Fruit fly (Drosophila melanogaster) whole organism, embryonic: ENCODE results near the gene Chro.

Experiments used
- Atf6 ChIP-seq: fragments of 200-800 bp; sonication (Bioruptor generic); IDR thresholded peaks from 2 replicates; pipeline ENCODE4 v1.3.6; 2022; ENCODE audit warnings: missing biosample characterization, missing genetic modification characterization
- Bdp1 ChIP-seq: fragments of 200-800 bp; sonication (Bioruptor generic); optimal IDR thresholded peaks from 3 replicates; lab custom pipeline; 2016; ENCODE audit warnings: missing biosample characterization, missing genetic modification characterization
- CG11085 ChIP-seq: fragments of 200-800 bp; sonication (Bioruptor generic); IDR thresholded peaks from 2 replicates; pipeline ENCODE4 v1.3.6; 2022; ENCODE audit warnings: missing biosample characterization, missing genetic modification characterization
- CG11456 ChIP-seq: fragments of 200-800 bp; sonication (Bioruptor generic); IDR thresholded peaks from 3 replicates; pipeline ENCODE4 v1.3.6; 2022; ENCODE audit warnings: missing biosample characterization, missing genetic modification characterization
- CG12391 ChIP-seq: fragments of 200-800 bp; sonication (Bioruptor generic); optimal IDR thresholded peaks from 3 replicates; lab custom pipeline; 2018; ENCODE audit warnings: missing biosample characterization, mild to moderate bottlenecking, missing genetic modification characterization, moderate library complexity
- CG15011 ChIP-seq: fragments of 200-800 bp; sonication (Bioruptor generic); optimal IDR thresholded peaks from 3 replicates; lab custom pipeline; 2018; ENCODE audit warnings: missing biosample characterization, mild to moderate bottlenecking, missing genetic modification characterization
- CG1603 ChIP-seq: fragments of 200-800 bp; sonication (Bioruptor generic); optimal IDR thresholded peaks from 2 replicates; lab custom pipeline; 2019; ENCODE audit warnings: missing biosample characterization, mild to moderate bottlenecking, missing genetic modification characterization, moderate library complexity
- CG18011 ChIP-seq: fragments of 200-800 bp; sonication (Bioruptor generic); optimal IDR thresholded peaks from 2 replicates; lab custom pipeline; 2017; ENCODE audit warnings: missing biosample characterization, missing genetic modification characterization, mild to moderate bottlenecking, moderate library complexity, missing genotype
- CG31365 ChIP-seq: fragments of 200-800 bp; sonication (Bioruptor generic); optimal IDR thresholded peaks from 2 replicates; lab custom pipeline; 2018; ENCODE audit warnings: missing biosample characterization, mild to moderate bottlenecking, missing genetic modification characterization
- CG4707 ChIP-seq: fragments of 200-800 bp; sonication (Bioruptor generic); optimal IDR thresholded peaks from 2 replicates; lab custom pipeline; 2018; ENCODE audit warnings: missing biosample characterization, mild to moderate bottlenecking, missing genetic modification characterization, moderate library complexity
- CG6854 ChIP-seq: fragments of 200-800 bp; sonication (Bioruptor generic); optimal IDR thresholded peaks from 3 replicates; lab custom pipeline; 2017; ENCODE audit warnings: missing biosample characterization, mild to moderate bottlenecking, missing genetic modification characterization
- CG8281 ChIP-seq: fragments of 200-800 bp; sonication (Bioruptor generic); optimal IDR thresholded peaks from 2 replicates; lab custom pipeline; 2018; ENCODE audit warnings: missing biosample characterization, mild to moderate bottlenecking, missing genetic modification characterization, moderate library complexity
- CG8290 ChIP-seq, 3 experiments: fragments of 200-800 bp; sonication (Bioruptor generic); optimal IDR thresholded peaks; 2 replicates each; lab custom pipeline; 2016 to 2019; ENCODE audit warnings: missing biosample characterization in 3 of 3, missing genetic modification characterization in 3 of 3, mild to moderate bottlenecking in 2 of 3, moderate library complexity in 1 of 3
- CG8944 ChIP-seq: fragments of 200-800 bp; sonication (Bioruptor generic); optimal IDR thresholded peaks from 3 replicates; lab custom pipeline; 2016; ENCODE audit warnings: missing biosample characterization, missing genetic modification characterization
- Dip3 ChIP-seq: fragments of 200-800 bp; sonication (Bioruptor generic); optimal IDR thresholded peaks from 3 replicates; lab custom pipeline; 2016; ENCODE audit warnings: missing biosample characterization, missing genetic modification characterization
- Dref ChIP-seq: fragments of 200-800 bp; sonication (Bioruptor generic); IDR thresholded peaks from 2 replicates; pipeline ENCODE4 v1.3.6; 2022; ENCODE audit warnings: missing biosample characterization, missing genetic modification characterization
- Ets97D ChIP-seq: fragments of 200-800 bp; sonication (Bioruptor generic); optimal IDR thresholded peaks from 3 replicates; lab custom pipeline; 2016; ENCODE audit warnings: missing biosample characterization, missing genetic modification characterization
- Hr39 ChIP-seq: fragments of >200 bp; optimal IDR thresholded peaks from 2 replicates; lab custom pipeline; 2017
- Lhr ChIP-seq: fragments of 200-800 bp; sonication (Bioruptor generic); optimal IDR thresholded peaks from 3 replicates; lab custom pipeline; 2017; ENCODE audit warnings: mild to moderate bottlenecking, missing biosample characterization, missing genetic modification reagents, missing genetic modification characterization
- MBD-R2 ChIP-seq: fragments of 200-800 bp; sonication (Bioruptor generic); IDR thresholded peaks from 2 replicates; pipeline ENCODE4 v1.3.6; 2022; ENCODE audit warnings: missing biosample characterization, missing genetic modification characterization
- NFAT ChIP-seq: fragments of 200-800 bp; sonication (Bioruptor generic); IDR thresholded peaks from 2 replicates; pipeline ENCODE4 v1.3.6; 2022; ENCODE audit warnings: missing biosample characterization, missing genetic modification characterization
- Opbp ChIP-seq: fragments of 200-800 bp; sonication (Bioruptor generic); IDR thresholded peaks from 3 replicates; pipeline ENCODE4 v1.3.6; 2022; ENCODE audit warnings: missing biosample characterization, missing genetic modification characterization; ENCODE audit not compliant: partially characterized antibody
- Optix ChIP-seq: fragments of 200-800 bp; sonication (Bioruptor generic); IDR thresholded peaks from 3 replicates; pipeline ENCODE4 v1.3.6; 2022; ENCODE audit warnings: missing biosample characterization, missing genetic modification characterization
- Ptx1 ChIP-seq: fragments of 200-800 bp; sonication (Bioruptor generic); IDR thresholded peaks from 2 replicates; pipeline ENCODE4 v1.3.6; 2022; ENCODE audit warnings: missing biosample characterization, missing genetic modification characterization
- Scr ChIP-seq: fragments of 200-800 bp; sonication (Bioruptor generic); IDR thresholded peaks from 2 replicates; pipeline ENCODE4 v1.3.6; 2022; ENCODE audit warnings: missing biosample characterization, missing genetic modification characterization; ENCODE audit not compliant: partially characterized antibody
- Trl ChIP-seq, 3 experiments: fragments of >200 bp in 2 of 3; fragments of 200-800 bp in 1 of 3; sonication (Bioruptor generic) in 1 of 3; optimal IDR thresholded peaks; 2 replicates in 1 of 3; 3 replicates in 2 of 3; lab custom pipeline; 2016 to 2017; ENCODE audit warnings: missing biosample characterization in 1 of 3, missing genetic modification characterization in 1 of 3
- abd-A ChIP-seq: fragments of 200-800 bp; sonication (Bioruptor generic); optimal IDR thresholded peaks from 3 replicates; lab custom pipeline; 2019; ENCODE audit warnings: missing biosample characterization, mild to moderate bottlenecking, missing genetic modification characterization, moderate library complexity
- ara ChIP-seq: fragments of 200-800 bp; sonication (Bioruptor generic); IDR thresholded peaks from 2 replicates; pipeline ENCODE4 v1.3.6; 2022; ENCODE audit warnings: missing biosample characterization, missing genetic modification characterization
- crol ChIP-seq: fragments of 200-800 bp; sonication (Bioruptor generic); IDR thresholded peaks from 2 replicates; pipeline ENCODE4 v1.3.6; 2022; ENCODE audit warnings: missing biosample characterization, missing genetic modification characterization
- dan ChIP-seq: fragments of 200-800 bp; sonication (Bioruptor generic); IDR thresholded peaks from 2 replicates; pipeline ENCODE4 v1.3.6; 2022; ENCODE audit warnings: missing biosample characterization, missing genetic modification characterization
- disco-r ChIP-seq: fragments of 200-800 bp; sonication (Bioruptor generic); optimal IDR thresholded peaks from 2 replicates; lab custom pipeline; 2016; ENCODE audit warnings: missing biosample characterization, missing genetic modification characterization
- ewg ChIP-seq: fragments of 200-800 bp; sonication (Bioruptor generic); optimal IDR thresholded peaks from 3 replicates; lab custom pipeline; 2017; ENCODE audit warnings: mild to moderate bottlenecking, missing biosample characterization, missing genetic modification reagents, missing genetic modification characterization
- gce ChIP-seq: fragments of 200-800 bp; sonication (Bioruptor generic); IDR thresholded peaks from 3 replicates; pipeline ENCODE4 v1.3.6; 2022; ENCODE audit warnings: missing biosample characterization, missing genetic modification characterization
- gcm2 ChIP-seq: fragments of 200-800 bp; sonication (Bioruptor generic); optimal IDR thresholded peaks from 2 replicates; lab custom pipeline; 2016; ENCODE audit warnings: missing biosample characterization, missing genetic modification characterization
- knrl ChIP-seq: fragments of 200-800 bp; sonication (Bioruptor generic); IDR thresholded peaks from 3 replicates; pipeline ENCODE4 v1.3.6; 2022; ENCODE audit warnings: missing biosample characterization, missing genetic modification characterization; ENCODE audit not compliant: partially characterized antibody
- lbe ChIP-seq: fragments of 200-800 bp; sonication (Bioruptor generic); optimal IDR thresholded peaks from 2 replicates; lab custom pipeline; 2016; ENCODE audit warnings: missing biosample characterization, mild to moderate bottlenecking, missing genetic modification characterization
- mld ChIP-seq: fragments of 200-800 bp; sonication (Bioruptor generic); IDR thresholded peaks from 3 replicates; pipeline ENCODE4 v1.3.6; 2022; ENCODE audit warnings: missing biosample characterization, missing genetic modification characterization; ENCODE audit not compliant: partially characterized antibody
- nom ChIP-seq: fragments of 200-800 bp; sonication (Bioruptor generic); optimal IDR thresholded peaks from 2 replicates; lab custom pipeline; 2017; ENCODE audit warnings: missing biosample characterization, missing genetic modification characterization, mild to moderate bottlenecking, moderate library complexity, missing genetic modification reagents
- odd ChIP-seq: fragments of 200-800 bp; sonication (Bioruptor generic); optimal IDR thresholded peaks from 2 replicates; lab custom pipeline; 2017; ENCODE audit warnings: missing biosample characterization, mild to moderate bottlenecking, missing genetic modification characterization
- pan ChIP-seq, 4 experiments: fragments of >200 bp in 3 of 4; fragments of 200-800 bp in 1 of 4; sonication (Bioruptor generic) in 1 of 4; optimal IDR thresholded peaks in 3 of 4; IDR thresholded peaks in 1 of 4; 2 replicates each; pipeline versions ENCODE4 v1.3.6 to Lab custom; 2017 to 2022; ENCODE audit warnings: missing biosample characterization in 2 of 4, missing genetic modification characterization in 2 of 4, mixed read lengths in 1 of 4
- row ChIP-seq: fragments of 200-800 bp; sonication (Bioruptor generic); IDR thresholded peaks from 3 replicates; pipeline ENCODE4 v1.3.6; 2022; ENCODE audit warnings: missing biosample characterization, missing genetic modification characterization
- run ChIP-seq: fragments of 200-800 bp; sonication (Bioruptor generic); optimal IDR thresholded peaks from 3 replicates; lab custom pipeline; 2018; ENCODE audit warnings: missing biosample characterization, mild to moderate bottlenecking, missing genetic modification characterization
- slou ChIP-seq: fragments of 200-800 bp; sonication (Bioruptor generic); optimal IDR thresholded peaks from 3 replicates; lab custom pipeline; 2016; ENCODE audit warnings: missing biosample characterization, missing genetic modification characterization
- sqz ChIP-seq: fragments of 200-800 bp; sonication (Bioruptor generic); optimal IDR thresholded peaks from 3 replicates; lab custom pipeline; 2018; ENCODE audit warnings: missing biosample characterization, mild to moderate bottlenecking, missing genetic modification characterization
- sr ChIP-seq: fragments of 200-800 bp; sonication (Bioruptor generic); IDR thresholded peaks from 3 replicates; pipeline ENCODE4 v1.3.6; 2022; ENCODE audit warnings: missing biosample characterization, missing genetic modification characterization

Gene Chro

dm6 chr3L:22830132-22830697, 48.6 kb downstream of the Chro start:
- no peak for TF ChIP-seq Dip3
- TF ChIP-seq CG18011 (GFP tag; lab: Kevin White, UChicago) = no peak
- TF ChIP-seq Bdp1 (GFP tag; lab: Kevin White, UChicago) = no peak
- TF ChIP-seq sqz (GFP tag; lab: Kevin White, UChicago) = no peak
- TF ChIP-seq Optix (GFP tag; lab: Robert Waterston, UW) = no peak
- TF ChIP-seq Hr39 (lab: Kevin White, UChicago) = peak; percentile 16
- no peak for TF ChIP-seq pan (optimal IDR thresholded peaks at IDR 0.05; lab: Kevin White, UChicago)
- TF ChIP-seq pan (GFP tag; optimal IDR thresholded peaks at IDR 0.05 in 1 of 2, IDR thresholded peaks at IDR 0.05 in 1 of 2) = peak in 1 of 2 experiments; percentile 18
- TF ChIP-seq NFAT (GFP tag; lab: Robert Waterston, UW) = no peak
- TF ChIP-seq run (tag; lab: Kevin White, UChicago) = no peak

dm6 chr3L:22826236-22826635, 52.5 kb downstream of the Chro start:
- no peak for TF ChIP-seq lbe (GFP tag; lab: Kevin White, UChicago)
- TF ChIP-seq nom (GFP tag; lab: Kevin White, UChicago) = peak; percentile 8
- peak in 1 of 2 experiments; percentile 3 for TF ChIP-seq Trl (optimal IDR thresholded peaks at IDR 0.05; lab: Kevin White, UChicago)
- TF ChIP-seq Trl (GFP tag; optimal IDR thresholded peaks at IDR 0.05; lab: Kevin White, UChicago) = no peak

- no peak for TF ChIP-seq CG11456
- TF ChIP-seq knrl (GFP tag; lab: Robert Waterston, UW) = no peak
- no peak for TF ChIP-seq CG4707 (GFP tag; lab: Kevin White, UChicago)
- no peak for TF ChIP-seq Dref (GFP tag; lab: Robert Waterston, UW)
- peak; percentile 75 for TF ChIP-seq crol (GFP tag; lab: Robert Waterston, UW)
- TF ChIP-seq ewg = peak; percentile 25
- no peak for TF ChIP-seq slou
- no peak for TF ChIP-seq CG11085 (GFP tag; lab: Robert Waterston, UW)
- TF ChIP-seq lbe (GFP tag; lab: Kevin White, UChicago) = peak; percentile 91
- TF ChIP-seq Atf6 (GFP tag; lab: Robert Waterston, UW) = no peak
- no peak for TF ChIP-seq MBD-R2 (GFP tag; lab: Robert Waterston, UW)
- no peak for TF ChIP-seq dan
- TF ChIP-seq CG8281 (tag; lab: Kevin White, UChicago) = no peak
- no peak for TF ChIP-seq Lhr (GFP tag; lab: Kevin White, UChicago)
- TF ChIP-seq CG8944 = no peak
- no peak for TF ChIP-seq CG31365 (tag; lab: Kevin White, UChicago)
- TF ChIP-seq Ets97D (GFP tag; lab: Kevin White, UChicago) = no peak
- no peak for TF ChIP-seq gcm2 (GFP tag; lab: Kevin White, UChicago)
- TF ChIP-seq odd = no peak
- no peak for TF ChIP-seq CG6854 (GFP tag; lab: Kevin White, UChicago)
- no peak for TF ChIP-seq CG12391 (tag; lab: Kevin White, UChicago)
- no peak for TF ChIP-seq mld (GFP tag; lab: Robert Waterston, UW)
- TF ChIP-seq Opbp (GFP tag; lab: Robert Waterston, UW) = no peak; the same call in 2 of the 3 replicates
- no peak for TF ChIP-seq abd-A (tag; lab: Kevin White, UChicago)
- TF ChIP-seq ara = no peak
- peak; percentile 29; the same call in 1 of the 3 replicates for TF ChIP-seq row (GFP tag; lab: Robert Waterston, UW)
- TF ChIP-seq CG15011 (GFP tag; lab: Kevin White, UChicago) = no peak
- no peak for TF ChIP-seq CG8290 (GFP tag; optimal IDR thresholded peaks at IDR 0.05; lab: Kevin White, UChicago)
- TF ChIP-seq CG8290 (tag; optimal IDR thresholded peaks at IDR 0.05; lab: Kevin White, UChicago) = peak in 1 of 2 experiments; percentile 33
- no peak for TF ChIP-seq sr
- no peak for TF ChIP-seq Scr (GFP tag; lab: Robert Waterston, UW)
- TF ChIP-seq Ptx1 (GFP tag; lab: Robert Waterston, UW) = no peak
- no peak for TF ChIP-seq disco-r (GFP tag; lab: Kevin White, UChicago)
- TF ChIP-seq Optix (GFP tag; lab: Robert Waterston, UW) = no peak
- TF ChIP-seq CG1603 (tag; lab: Kevin White, UChicago) = no peak
- no peak for TF ChIP-seq gce (GFP tag; lab: Robert Waterston, UW)
Observed at dm6 chr3L:22824668-22825192, 54.1 kb downstream of the Chro start.
